Worm (Caenorhabditis elegans) whole organism, L3 larva: ENCODE data around the gene mrps-26.

Source experiments
- fkh-2 ChIP-seq: fragments of 150-350 bp; optimal IDR thresholded peaks from 2 replicates; lab custom pipeline; 2014; ENCODE audit warnings: missing biosample characterization, missing genetic modification reagents, missing genetic modification characterization
- jun-1 ChIP-seq: fragments of 150-350 bp; optimal IDR thresholded peaks from 2 replicates; lab custom pipeline; 2014; ENCODE audit warnings: missing biosample characterization, missing genetic modification reagents, missing genetic modification characterization
- lin-15B ChIP-seq: fragments of 150-350 bp; optimal IDR thresholded peaks from 2 replicates; lab custom pipeline; 2014; ENCODE audit warnings: missing biosample characterization, missing genetic modification characterization
- snpc-4 ChIP-seq: fragments of 150-350 bp; optimal IDR thresholded peaks from 2 replicates; lab custom pipeline; 2014; ENCODE audit warnings: missing biosample characterization, missing genetic modification characterization
- unc-62 ChIP-seq: fragments of 150-350 bp; sonication (generic microtip); optimal IDR thresholded peaks from 4 replicates; lab custom pipeline; 2014; ENCODE audit warnings: missing biosample characterization, missing genetic modification reagents, missing genetic modification characterization

DNA sequence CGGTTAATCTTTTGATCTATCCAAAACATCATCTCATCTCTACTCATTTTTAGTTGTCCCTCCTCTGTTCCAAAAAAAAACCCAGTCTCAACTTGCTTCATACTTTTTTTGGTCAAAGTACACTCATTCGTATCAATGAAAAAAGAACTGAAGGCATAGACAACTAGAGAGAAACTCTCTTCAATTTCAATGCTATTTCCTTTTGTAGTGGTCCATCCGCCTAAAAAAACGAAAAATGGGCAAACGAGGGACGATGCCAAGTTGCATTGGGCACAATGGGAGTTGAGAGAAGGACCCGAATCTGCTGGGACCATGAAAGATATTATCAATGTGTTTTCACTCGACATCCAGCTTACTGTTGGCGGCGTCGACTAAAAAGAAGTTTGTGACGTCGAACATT lies 45.8 kb downstream of the mrps-26 start:
- TF ChIP-seq lin-15B (tag; lab: Kevin White, UChicago) (no peak), fkh-2 (tag; lab: Kevin White, UChicago) (no peak), jun-1 (no peak), unc-62 (no peak), snpc-4 (tag; lab: Kevin White, UChicago) (no peak)
